Fruit fly (Drosophila melanogaster) whole organism, embryonic: Measurements from ENCODE around the gene mat.

Experiments
- Adf1 ChIP-seq: fragments of 200-800 bp; sonication (Bioruptor generic); IDR thresholded peaks from 2 replicates; pipeline ENCODE4 v1.3.6; 2022; ENCODE audit warnings: missing biosample characterization, missing genetic modification characterization
- Asciz ChIP-seq: fragments of 200-800 bp; sonication (Bioruptor generic); optimal IDR thresholded peaks from 2 replicates; lab custom pipeline; 2017; ENCODE audit warnings: missing biosample characterization, mild to moderate bottlenecking, missing genetic modification characterization, missing genetic modification reagents
- CG10543 ChIP-seq: fragments of 200-800 bp; sonication (Bioruptor generic); optimal IDR thresholded peaks from 3 replicates; lab custom pipeline; 2017; ENCODE audit warnings: missing biosample characterization, mild to moderate bottlenecking, missing genetic modification characterization, moderate library complexity
- CG11085 ChIP-seq: fragments of 200-800 bp; sonication (Bioruptor generic); IDR thresholded peaks from 2 replicates; pipeline ENCODE4 v1.3.6; 2022; ENCODE audit warnings: missing biosample characterization, missing genetic modification characterization
- CG12659 ChIP-seq: fragments of 200-800 bp; sonication (Bioruptor generic); optimal IDR thresholded peaks from 3 replicates; lab custom pipeline; 2017; ENCODE audit warnings: mild to moderate bottlenecking, missing biosample characterization, missing genetic modification reagents, missing genetic modification characterization
- CG14441 ChIP-seq: fragments of 200-800 bp; sonication (Bioruptor generic); IDR thresholded peaks from 2 replicates; pipeline ENCODE4 v1.3.6; 2022; ENCODE audit warnings: missing biosample characterization, missing genetic modification characterization
- CG15479 ChIP-seq: fragments of 200-800 bp; sonication (Bioruptor generic); optimal IDR thresholded peaks from 3 replicates; lab custom pipeline; 2019; ENCODE audit warnings: missing biosample characterization, mild to moderate bottlenecking, missing genetic modification characterization, moderate library complexity
- CG16779 ChIP-seq: fragments of 200-800 bp; sonication (Bioruptor generic); IDR thresholded peaks from 2 replicates; pipeline ENCODE4 v1.3.6; 2022; ENCODE audit warnings: missing biosample characterization, missing genetic modification characterization
- CG17912 ChIP-seq: fragments of 200-800 bp; sonication (Bioruptor generic); optimal IDR thresholded peaks from 2 replicates; lab custom pipeline; 2018; ENCODE audit warnings: missing biosample characterization, mild to moderate bottlenecking, missing genetic modification characterization
- CG18599 ChIP-seq: fragments of 200-800 bp; sonication (Bioruptor generic); optimal IDR thresholded peaks from 3 replicates; lab custom pipeline; 2017; ENCODE audit warnings: missing biosample characterization, missing genetic modification characterization, mild to moderate bottlenecking, moderate library complexity, missing genetic modification reagents
- CG34376 ChIP-seq: fragments of 200-800 bp; sonication (Bioruptor generic); optimal IDR thresholded peaks from 2 replicates; lab custom pipeline; 2018; ENCODE audit warnings: missing biosample characterization, mild to moderate bottlenecking, missing genetic modification characterization
- CG4360 ChIP-seq: fragments of 200-800 bp; sonication (Bioruptor generic); IDR thresholded peaks from 2 replicates; pipeline ENCODE4 v1.3.6; 2022; ENCODE audit warnings: missing biosample characterization, missing genetic modification characterization
- CG43689 ChIP-seq: fragments of 200-800 bp; sonication (Bioruptor generic); IDR thresholded peaks from 2 replicates; pipeline ENCODE4 v1.3.6; 2022; ENCODE audit warnings: missing biosample characterization, missing genetic modification characterization
- CG4820 ChIP-seq: fragments of 200-800 bp; sonication (Bioruptor generic); optimal IDR thresholded peaks from 3 replicates; lab custom pipeline; 2016; ENCODE audit warnings: missing biosample characterization, missing genetic modification characterization
- CG6791 ChIP-seq: fragments of 200-800 bp; sonication (Bioruptor generic); IDR thresholded peaks from 3 replicates; pipeline ENCODE4 v1.3.6; 2022; ENCODE audit warnings: missing biosample characterization, missing genetic modification characterization; ENCODE audit not compliant: partially characterized antibody
- CG8089 ChIP-seq: fragments of 200-800 bp; sonication (Bioruptor generic); optimal IDR thresholded peaks from 3 replicates; lab custom pipeline; 2016; ENCODE audit warnings: missing biosample characterization, missing genetic modification characterization
- CG9932 ChIP-seq: fragments of 200-800 bp; sonication (Bioruptor generic); IDR thresholded peaks from 2 replicates; pipeline ENCODE4 v1.3.6; 2022; ENCODE audit warnings: missing biosample characterization, missing genetic modification characterization
- Ets65A ChIP-seq: fragments of 200-800 bp; sonication (Bioruptor generic); peaks from one replicate; lab custom pipeline; 2016; ENCODE audit warnings: missing biosample characterization, missing genetic modification characterization
- GATAe ChIP-seq: fragments of 200-800 bp; sonication (Bioruptor generic); conservative IDR thresholded peaks from 2 replicates; pipeline ENCODE4 v1.3.6; 2022; ENCODE audit warnings: missing biosample characterization, missing genetic modification characterization
- HLH3B ChIP-seq: fragments of 200-800 bp; sonication (Bioruptor generic); IDR thresholded peaks from 2 replicates; pipeline ENCODE4 v1.3.6; 2022; ENCODE audit warnings: missing biosample characterization, missing genetic modification characterization
- Hey ChIP-seq: fragments of 200-800 bp; sonication (Bioruptor generic); optimal IDR thresholded peaks from 3 replicates; lab custom pipeline; 2018; ENCODE audit warnings: missing biosample characterization, mild to moderate bottlenecking, missing genetic modification characterization
- HmgZ ChIP-seq: fragments of 200-800 bp; sonication (Bioruptor generic); optimal IDR thresholded peaks from 2 replicates; lab custom pipeline; 2018; ENCODE audit warnings: missing biosample characterization, mild to moderate bottlenecking, missing genetic modification characterization
- Max ChIP-seq: fragments of 200-800 bp; sonication (Bioruptor generic); optimal IDR thresholded peaks from 2 replicates; lab custom pipeline; 2016; ENCODE audit warnings: missing biosample characterization, mild to moderate bottlenecking, missing genetic modification characterization
- Oaz ChIP-seq: fragments of 200-800 bp; sonication (Bioruptor generic); IDR thresholded peaks from 2 replicates; pipeline ENCODE4 v1.3.6; 2022; ENCODE audit warnings: missing biosample characterization, missing genetic modification characterization
- PHDP ChIP-seq: fragments of 200-800 bp; sonication (Bioruptor generic); optimal IDR thresholded peaks from 3 replicates; lab custom pipeline; 2018; ENCODE audit warnings: missing biosample characterization, mild to moderate bottlenecking, missing genetic modification characterization, moderate library complexity
- Sox102F ChIP-seq: fragments of 200-800 bp; sonication (Bioruptor generic); optimal IDR thresholded peaks from 2 replicates; lab custom pipeline; 2018; ENCODE audit warnings: missing biosample characterization, mild to moderate bottlenecking, missing genetic modification characterization, moderate library complexity
- caup ChIP-seq: fragments of 200-800 bp; sonication (Bioruptor generic); optimal IDR thresholded peaks from 3 replicates; lab custom pipeline; 2017; ENCODE audit warnings: missing biosample characterization, mild to moderate bottlenecking, missing genetic modification characterization, moderate library complexity; ENCODE audit not compliant: severe bottlenecking
- chif ChIP-seq, 2 experiments: fragments of 200-800 bp; sonication (Bioruptor generic); optimal IDR thresholded peaks; 3 replicates each; lab custom pipeline; 2016; ENCODE audit warnings: missing biosample characterization in 2 of 2, missing genetic modification characterization in 2 of 2
- chinmo ChIP-seq: fragments of 200-800 bp; sonication (Bioruptor generic); IDR thresholded peaks from 4 replicates; pipeline ENCODE4 v1.3.6; 2022; ENCODE audit warnings: missing biosample characterization, missing genetic modification characterization; ENCODE audit not compliant: partially characterized antibody
- danr ChIP-seq: fragments of 200-800 bp; sonication (Bioruptor generic); IDR thresholded peaks from 2 replicates; pipeline ENCODE4 v1.3.6; 2022; ENCODE audit warnings: missing biosample characterization, missing genetic modification characterization
- eve ChIP-seq, 2 experiments: fragments of >200 bp; optimal IDR thresholded peaks; 2 replicates each; lab custom pipeline; 2017; ENCODE audit warnings: missing biosample characterization in 2 of 2, missing genetic modification characterization in 2 of 2
- exex ChIP-seq: fragments of 200-800 bp; sonication (Bioruptor generic); optimal IDR thresholded peaks from 4 replicates; lab custom pipeline; 2018; ENCODE audit warnings: missing biosample characterization, mild to moderate bottlenecking, missing genetic modification characterization, moderate library complexity
- grn ChIP-seq: fragments of 200-800 bp; sonication (Bioruptor generic); optimal IDR thresholded peaks from 3 replicates; lab custom pipeline; 2017; ENCODE audit warnings: missing biosample characterization, missing genetic modification characterization
- insv ChIP-seq, 2 experiments: fragments of 200-800 bp; sonication (Bioruptor generic); optimal IDR thresholded peaks; 3 replicates each; lab custom pipeline; 2016 to 2018; ENCODE audit warnings: missing biosample characterization in 2 of 2, missing genetic modification characterization in 2 of 2
- jumu ChIP-seq: fragments of 200-800 bp; sonication (Bioruptor generic); optimal IDR thresholded peaks from 3 replicates; lab custom pipeline; 2016; ENCODE audit warnings: missing biosample characterization, missing genetic modification characterization
- kah ChIP-seq: fragments of 200-800 bp; sonication (Bioruptor generic); optimal IDR thresholded peaks from 2 replicates; lab custom pipeline; 2018; ENCODE audit warnings: missing biosample characterization, mild to moderate bottlenecking, missing genetic modification characterization
- lab ChIP-seq: fragments of 200-800 bp; sonication (Bioruptor generic); optimal IDR thresholded peaks from 3 replicates; lab custom pipeline; 2017; ENCODE audit warnings: missing biosample characterization, missing genetic modification characterization, mild to moderate bottlenecking, moderate library complexity, missing genetic modification reagents
- lmd ChIP-seq: fragments of 200-800 bp; sonication (Bioruptor generic); IDR thresholded peaks from 2 replicates; pipeline ENCODE4 v1.3.6; 2022; ENCODE audit warnings: missing biosample characterization, missing genetic modification characterization
- mirr ChIP-seq: fragments of 200-800 bp; sonication (Bioruptor generic); optimal IDR thresholded peaks from 3 replicates; lab custom pipeline; 2018; ENCODE audit warnings: missing biosample characterization, mild to moderate bottlenecking, missing genetic modification characterization
- prd ChIP-seq, 3 experiments: fragments of >200 bp in 2 of 3; fragments of 200-800 bp in 1 of 3; sonication (Bioruptor generic) in 1 of 3; optimal IDR thresholded peaks in 2 of 3; IDR thresholded peaks in 1 of 3; 2 replicates in 2 of 3; 3 replicates in 1 of 3; pipeline versions ENCODE4 v1.3.6 to Lab custom; 2017 to 2022; ENCODE audit warnings: missing biosample characterization in 1 of 3, missing genetic modification characterization in 1 of 3
- ranshi ChIP-seq: fragments of 200-800 bp; sonication (Bioruptor generic); IDR thresholded peaks from 2 replicates; pipeline ENCODE4 v1.3.6; 2022; ENCODE audit warnings: missing biosample characterization, missing genetic modification characterization
- salm ChIP-seq: fragments of 200-800 bp; sonication (Bioruptor generic); optimal IDR thresholded peaks from 2 replicates; lab custom pipeline; 2018; ENCODE audit warnings: missing biosample characterization, mild to moderate bottlenecking, missing genetic modification characterization
- sens ChIP-seq: fragments of 200-800 bp; sonication (Bioruptor generic); peaks from one replicate; lab custom pipeline; 2016; ENCODE audit warnings: missing biosample characterization, missing genetic modification characterization
- stc ChIP-seq: fragments of 200-800 bp; sonication (Bioruptor generic); IDR thresholded peaks from 2 replicates; pipeline ENCODE4 v1.3.6; 2022; ENCODE audit warnings: missing biosample characterization, missing genetic modification characterization
- sug ChIP-seq: fragments of 200-800 bp; optimal IDR thresholded peaks from 2 replicates; lab custom pipeline; 2019; ENCODE audit warnings: missing biosample characterization, mild to moderate bottlenecking, missing genetic modification characterization, moderate library complexity
- tap ChIP-seq: fragments of 200-800 bp; optimal IDR thresholded peaks from 3 replicates; lab custom pipeline; 2019; ENCODE audit warnings: missing biosample characterization, mild to moderate bottlenecking, missing genetic modification characterization, moderate library complexity
- tio ChIP-seq: fragments of 200-800 bp; sonication (Bioruptor generic); optimal IDR thresholded peaks from 2 replicates; lab custom pipeline; 2017; ENCODE audit warnings: missing biosample characterization, missing genetic modification characterization, inconsistent platforms
- vnd ChIP-seq: fragments of 200-800 bp; sonication (Bioruptor generic); IDR thresholded peaks from 3 replicates; pipeline ENCODE4 v1.3.6; 2022; ENCODE audit warnings: missing biosample characterization, missing genetic modification characterization; ENCODE audit not compliant: partially characterized antibody

The mat gene

dm6 chr3L:876087-876486 lies 26.6 kb upstream of the mat start (continued):
- no peak for TF ChIP-seq chif (GFP tag; optimal IDR thresholded peaks at IDR 0.05; lab: Kevin White, UChicago)
- peak; percentile 88 for TF ChIP-seq Ets65A (GFP tag; lab: Kevin White, UChicago)
- TF ChIP-seq CG43689 (GFP tag; lab: Robert Waterston, UW), result no peak
- TF ChIP-seq HLH3B (GFP tag; lab: Robert Waterston, UW), result peak; percentile 5; the same call in 1 of the 2 replicates
- TF ChIP-seq CG4360 (GFP tag; lab: Robert Waterston, UW), result no peak
- TF ChIP-seq lab (GFP tag; lab: Kevin White, UChicago), result peak; percentile 44
- TF ChIP-seq prd (optimal IDR thresholded peaks at IDR 0.05; lab: Kevin White, UChicago), result no peak
- TF ChIP-seq prd (GFP tag; IDR thresholded peaks at IDR 0.05; lab: Robert Waterston, UW), result no peak
- no peak for TF ChIP-seq caup (GFP tag; lab: Kevin White, UChicago)
- no peak for TF ChIP-seq insv (GFP tag; optimal IDR thresholded peaks at IDR 0.05; lab: Kevin White, UChicago)
- TF ChIP-seq sens, result peak; percentile 56
- no peak for TF ChIP-seq kah
- no peak for TF ChIP-seq CG14441

dm6 chr3L:876656-877055 lies 26.0 kb upstream of the mat start:
- no peak for TF ChIP-seq CG12659
- TF ChIP-seq eve (GFP tag; optimal IDR thresholded peaks at IDR 0.05; lab: Kevin White, UChicago), result no peak
- peak; percentile 84 for TF ChIP-seq sug
- peak; percentile 14 for TF ChIP-seq CG17912 (GFP tag; lab: Kevin White, UChicago)
- no peak for TF ChIP-seq CG11085
- TF ChIP-seq CG9932, result no peak
- TF ChIP-seq CG8089 (GFP tag; lab: Kevin White, UChicago), result no peak
- TF ChIP-seq Oaz (GFP tag; lab: Robert Waterston, UW), result no peak
- TF ChIP-seq CG4820 (GFP tag; lab: Kevin White, UChicago), result no peak
- no peak for TF ChIP-seq PHDP (tag; lab: Kevin White, UChicago)
- TF ChIP-seq GATAe (GFP tag; lab: Robert Waterston, UW), result peak; percentile 46; the same call in 1 of the 2 replicates
- 0 out of 2 replicates have a peak, but pooled peaks have one; percentile 18 for TF ChIP-seq stc (GFP tag; lab: Robert Waterston, UW)
- no peak for TF ChIP-seq ranshi (GFP tag; lab: Robert Waterston, UW)
- TF ChIP-seq chinmo, result 0 out of 4 replicates have a peak, but pooled peaks have one; percentile 5
- peak; percentile 16 for TF ChIP-seq CG10543 (GFP tag; lab: Kevin White, UChicago)
- TF ChIP-seq lmd, result no peak
- TF ChIP-seq CG16779 (GFP tag; lab: Robert Waterston, UW), result 0 out of 2 replicates have a peak, but pooled peaks have one; percentile 15
- no peak for TF ChIP-seq Max (GFP tag; lab: Kevin White, UChicago)
- TF ChIP-seq Asciz (GFP tag; lab: Kevin White, UChicago), result peak; percentile 8
- TF ChIP-seq Hey (tag; lab: Kevin White, UChicago), result peak; percentile 4
- TF ChIP-seq danr, result no peak
- TF ChIP-seq tap (tag; lab: Kevin White, UChicago), result no peak
- TF ChIP-seq Sox102F, result no peak
- peak; percentile 62 for TF ChIP-seq lab (GFP tag; lab: Kevin White, UChicago)
- peak; percentile 93 for TF ChIP-seq exex (tag; lab: Kevin White, UChicago)
- TF ChIP-seq vnd (GFP tag; lab: Robert Waterston, UW), result peak; percentile 55; the same call in 2 of the 3 replicates
- peak; percentile 7 for TF ChIP-seq HmgZ
- TF ChIP-seq grn (GFP tag; lab: Kevin White, UChicago), result peak; percentile 13
- no peak for TF ChIP-seq salm (tag; lab: Kevin White, UChicago)
- peak; percentile 25 for TF ChIP-seq CG18599 (GFP tag; lab: Kevin White, UChicago)
- TF ChIP-seq mirr (GFP tag; lab: Kevin White, UChicago), result peak; percentile 83
- TF ChIP-seq CG4360 (GFP tag; lab: Robert Waterston, UW), result no peak
- TF ChIP-seq Adf1 (GFP tag; lab: Robert Waterston, UW), result no peak
- TF ChIP-seq tio (GFP tag; lab: Kevin White, UChicago), result no peak
- TF ChIP-seq CG15479, result no peak
- peak; percentile 85 for TF ChIP-seq CG34376 (GFP tag; lab: Kevin White, UChicago)
- TF ChIP-seq CG6791, result no peak
- TF ChIP-seq jumu (GFP tag; lab: Kevin White, UChicago), result no peak
